Fruit fly (Drosophila melanogaster): ENCODE measurements around the gene CG14314.

CG14314 gene

dm6 chr3R:18197802-18198148 lies 18.2 kb upstream of the CG14314 start (continued):
- TF ChIP-seq Gug (GFP tag; IDR thresholded peaks at IDR 0.05), result peak; percentile 44; the same call in 3 of the 4 replicates
- peak; percentile 65 for TF ChIP-seq CG12769 (tag; optimal IDR thresholded peaks at IDR 0.05)
- TF ChIP-seq CG2116 (GFP tag; optimal IDR thresholded peaks at IDR 0.05), result no peak
- TF ChIP-seq ase (GFP tag; IDR thresholded peaks at IDR 0.05), result no peak
- TF ChIP-seq peb (GFP tag; IDR thresholded peaks at IDR 0.05), result no peak
- TF ChIP-seq CG2129 (GFP tag; IDR thresholded peaks at IDR 0.05; ENCODE audit: partially characterized antibody), result no peak
- peak; percentile 19 for TF ChIP-seq Ets65A (GFP tag)

dm6 chr3R:18198518-18199118 lies 17.3 kb upstream of the CG14314 start:
- TF ChIP-seq nerfin-1 (tag; optimal IDR thresholded peaks at IDR 0.05) (peak; percentile 71), CG8924 (tag; optimal IDR thresholded peaks at IDR 0.05) (peak; percentile 56), CG7372 (GFP tag; IDR thresholded peaks at IDR 0.05) (no peak), sr (GFP tag; IDR thresholded peaks at IDR 0.05) (no peak), CG13424 (tag; optimal IDR thresholded peaks at IDR 0.05) (peak; percentile 48), gfzf (GFP tag; optimal IDR thresholded peaks at IDR 0.05) (no peak), kay (GFP tag; optimal IDR thresholded peaks at IDR 0.05) (peak; percentile 37), PHDP (tag; optimal IDR thresholded peaks at IDR 0.05) (peak; percentile 30), vvl (GFP tag; IDR thresholded peaks at IDR 0.05) (no peak), CG4404 (GFP tag; IDR thresholded peaks at IDR 0.05) (no peak), shn (GFP tag; optimal IDR thresholded peaks at IDR 0.05) (no peak), chm (GFP tag; IDR thresholded peaks at IDR 0.05) (no peak), pum (GFP tag; optimal IDR thresholded peaks at IDR 0.05) (no peak), CG7928 (GFP tag; optimal IDR thresholded peaks at IDR 0.05) (no peak), CG14860 (GFP tag; IDR thresholded peaks at IDR 0.05; ENCODE audit: partially characterized antibody) (no peak), crc (GFP tag; optimal IDR thresholded peaks at IDR 0.05) (no peak), H15 (GFP tag; IDR thresholded peaks at IDR 0.05) (no peak), CG8281 (tag; optimal IDR thresholded peaks at IDR 0.05) (no peak), CG1832 (GFP tag; optimal IDR thresholded peaks at IDR 0.05) (no peak), fru (optimal IDR thresholded peaks at IDR 0.05) (no peak), CG3995 (GFP tag; optimal IDR thresholded peaks at IDR 0.05) (no peak), CG7839 (tag; optimal IDR thresholded peaks at IDR 0.05) (no peak), CG33557 (GFP tag; optimal IDR thresholded peaks at IDR 0.05) (no peak), CG7963 (GFP tag; IDR thresholded peaks at IDR 0.05; ENCODE audit: partially characterized antibody) (no peak), CG34224 (GFP tag; IDR thresholded peaks at IDR 0.05; ENCODE audit: partially characterized antibody) (no peak), tap (tag; optimal IDR thresholded peaks at IDR 0.05) (peak; percentile 29), Med (GFP tag) (peak; percentile 93), ro (GFP tag; IDR thresholded peaks at IDR 0.05) (no peak), slou (GFP tag; optimal IDR thresholded peaks at IDR 0.05) (no peak), sisA (GFP tag; IDR thresholded peaks at IDR 0.05) (no peak), Lpt (GFP tag; optimal IDR thresholded peaks at IDR 0.05) (no peak), CG14441 (GFP tag; IDR thresholded peaks at IDR 0.05) (no peak), CG17361 (GFP tag; IDR thresholded peaks at IDR 0.05) (no peak), Hand (GFP tag; optimal IDR thresholded peaks at IDR 0.05) (peak; percentile 49), sna (GFP tag; IDR thresholded peaks at IDR 0.05; ENCODE audit: partially characterized antibody) (no peak), E2f1 (GFP tag; IDR thresholded peaks at IDR 0.05) (no peak), Dref (GFP tag; IDR thresholded peaks at IDR 0.05) (no peak), bab2 (GFP tag; optimal IDR thresholded peaks at IDR 0.05) (peak; percentile 57), CG2129 (GFP tag; IDR thresholded peaks at IDR 0.05; ENCODE audit: partially characterized antibody) (no peak), hth (optimal IDR thresholded peaks at IDR 0.05) (no peak), Hey (tag; optimal IDR thresholded peaks at IDR 0.05) (peak; percentile 47), abd-A (tag; optimal IDR thresholded peaks at IDR 0.05) (peak; percentile 4), CG13123 (GFP tag; optimal IDR thresholded peaks at IDR 0.05) (peak; percentile 39), sob (GFP tag; IDR thresholded peaks at IDR 0.05) (no peak), CG32772 (GFP tag; IDR thresholded peaks at IDR 0.05) (no peak)

Data from whole organism, embryonic.